Worm (Caenorhabditis elegans): ENCODE results near the gene K03H1.12.

K03H1.12 gene

ce11 chrIII:9908769-9909168 is 32.7 kb upstream of the K03H1.12 start:
- TF ChIP-seq lin-13 (GFP tag; optimal IDR thresholded peaks at IDR 0.05): no peak
- peak; percentile 7 for TF ChIP-seq hlh-30 (tag; optimal IDR thresholded peaks at IDR 0.05; ENCODE audit: insufficient read depth)
- TF ChIP-seq dve-1 (tag; optimal IDR thresholded peaks at IDR 0.05; ENCODE audit: insufficient read depth): peak; percentile 2

ce11 chrIII:9910608-9911479 is 30.6 kb upstream of the K03H1.12 start, which contains the start of the genes cyld-1 and F40F12.9:
TSS of gene cyld-1 (minus strand) at chrIII:9910658.
TSS of gene F40F12.9 (plus strand) at chrIII:9911328.
- TF ChIP-seq F44E2.7 (GFP tag; IDR thresholded peaks at IDR 0.05) (no peak), nhr-11 (tag; optimal IDR thresholded peaks at IDR 0.05) (no peak), F10B5.3 (tag; optimal IDR thresholded peaks at IDR 0.05) (no peak), jun-1 (tag; optimal IDR thresholded peaks at IDR 0.05) (no peak), pqm-1 (tag; optimal IDR thresholded peaks at IDR 0.05) (peak; percentile 54), nhr-25 (tag; optimal IDR thresholded peaks at IDR 0.05; ENCODE audit: borderline replicate concordance, insufficient read depth) (no peak), daf-16 (GFP tag; optimal IDR thresholded peaks at IDR 0.05) (no peak), daf-16 (tag; optimal IDR thresholded peaks at IDR 0.05) (peak; percentile 51), nhr-76 (tag; optimal IDR thresholded peaks at IDR 0.05) (no peak), ceh-28 (tag; optimal IDR thresholded peaks at IDR 0.05) (no peak), egl-27 (tag; optimal IDR thresholded peaks at IDR 0.05) (no peak), lin-1 (GFP tag; IDR thresholded peaks at IDR 0.05) (no peak), spr-3 (GFP tag; optimal IDR thresholded peaks at IDR 0.05) (no peak), lir-3 (tag; optimal IDR thresholded peaks at IDR 0.05) (no peak), mes-2 (tag; optimal IDR thresholded peaks at IDR 0.05; ENCODE audit: poor library complexity, severe bottlenecking) (no peak), T20F7.1 (GFP tag; optimal IDR thresholded peaks at IDR 0.05) (no peak), nhr-10 (tag; optimal IDR thresholded peaks at IDR 0.05) (no peak), F26F4.8 (GFP tag; conservative IDR thresholded peaks at IDR 0.05) (no peak), dmd-6 (GFP tag; IDR thresholded peaks at IDR 0.05) (peak; percentile 48; the same call in 1 of the 2 replicates), attf-4 (tag; optimal IDR thresholded peaks at IDR 0.05) (no peak), pha-4 (GFP tag; IDR thresholded peaks at IDR 0.05) (no peak), pha-4 (tag; optimal IDR thresholded peaks at IDR 0.05) (peak; percentile 62), nhr-77 (tag; optimal IDR thresholded peaks at IDR 0.05) (peak; percentile 15), ctbp-1 (GFP tag; IDR thresholded peaks at IDR 0.05) (no peak), aha-1 (tag) (no peak), Y5F2A.4 (GFP tag; optimal IDR thresholded peaks at IDR 0.05) (no peak), hlh-11 (tag; optimal IDR thresholded peaks at IDR 0.05) (peak; percentile 9), lin-39 (tag; optimal IDR thresholded peaks at IDR 0.05) (no peak), nhr-48 (tag; optimal IDR thresholded peaks at IDR 0.05) (no peak), dve-1 (tag; optimal IDR thresholded peaks at IDR 0.05; ENCODE audit: insufficient read depth) (peak; percentile 1), spr-1 (tag; optimal IDR thresholded peaks at IDR 0.05) (no peak)

- TF ChIP-seq dpl-1 (GFP tag; optimal IDR thresholded peaks at IDR 0.05) (peak; percentile 55), hlh-30 (tag; optimal IDR thresholded peaks at IDR 0.05; ENCODE audit: insufficient read depth) (peak; percentile 39), D1046.2 (GFP tag; IDR thresholded peaks at IDR 0.05) (no peak), spr-1 (tag; optimal IDR thresholded peaks at IDR 0.05) (no peak), lsy-2 (tag; optimal IDR thresholded peaks at IDR 0.05) (peak in 1 of 2 experiments; percentile 6), daf-16 (GFP tag; optimal IDR thresholded peaks at IDR 0.05) (no peak), daf-16 (tag; optimal IDR thresholded peaks at IDR 0.05) (peak; percentile 19)
These were observed 28.9 kb upstream of the K03H1.12 start for ce11 chrIII:9912501-9912900.

Data from whole organism, L4 larva.